Fruit fly (Drosophila melanogaster): ENCODE data around the gene Nup133.

Nup133 gene

DNA sequence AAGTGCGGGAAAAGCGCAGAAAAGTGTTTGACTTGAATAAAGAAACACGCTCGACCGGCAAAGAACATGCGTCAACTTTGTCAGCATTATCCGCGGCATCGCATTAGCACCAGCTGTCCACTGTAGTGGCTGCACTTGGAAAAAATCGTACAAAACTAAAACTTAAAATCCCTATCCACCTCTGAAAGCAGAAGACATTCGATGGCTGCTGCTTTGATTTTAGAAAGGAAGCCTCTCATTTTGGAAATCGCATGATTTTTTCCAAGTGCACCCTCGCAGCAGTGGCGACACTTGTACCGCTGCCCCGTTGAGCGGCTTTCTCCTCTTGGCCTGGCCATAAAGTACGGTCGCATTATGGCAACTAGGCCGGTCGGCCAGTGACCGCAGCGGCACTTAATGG, 26.1 kb upstream of the Nup133 start (continued):
- TF ChIP-seq Atf-2 (GFP tag; optimal IDR thresholded peaks at IDR 0.05) (no peak), CG8765 (GFP tag; IDR thresholded peaks at IDR 0.05) (no peak), lbe (GFP tag; optimal IDR thresholded peaks at IDR 0.05) (no peak), ATbp (GFP tag; optimal IDR thresholded peaks at IDR 0.05) (peak; percentile 66), HLH54F (GFP tag; optimal IDR thresholded peaks at IDR 0.05) (peak; percentile 16), CG7556 (GFP tag; optimal IDR thresholded peaks at IDR 0.05) (peak; percentile 34), CG4328 (GFP tag; optimal IDR thresholded peaks at IDR 0.05) (no peak), Deaf1 (tag; optimal IDR thresholded peaks at IDR 0.05) (no peak), CG9727 (GFP tag; optimal IDR thresholded peaks at IDR 0.05) (peak; percentile 30), CG13123 (GFP tag; optimal IDR thresholded peaks at IDR 0.05) (no peak), lilli (GFP tag; optimal IDR thresholded peaks at IDR 0.05) (peak; percentile 36), Fer2 (tag; optimal IDR thresholded peaks at IDR 0.05) (no peak), Dip3 (GFP tag; optimal IDR thresholded peaks at IDR 0.05) (no peak), CG14965 (GFP tag; optimal IDR thresholded peaks at IDR 0.05; ENCODE audit: borderline replicate concordance) (no peak), CG1233 (GFP tag; optimal IDR thresholded peaks at IDR 0.05) (no peak), CG14050 (GFP tag; IDR thresholded peaks at IDR 0.05) (0 out of 3 replicates have a peak, but pooled peaks have one; percentile 15), CG12155 (GFP tag; optimal IDR thresholded peaks at IDR 0.05) (no peak), ind (GFP tag; optimal IDR thresholded peaks at IDR 0.05) (peak; percentile 51), row (GFP tag; IDR thresholded peaks at IDR 0.05) (peak; percentile 69), pho (GFP tag; optimal IDR thresholded peaks at IDR 0.05) (no peak), grau (tag; optimal IDR thresholded peaks at IDR 0.05) (peak; percentile 35), tna (GFP tag; IDR thresholded peaks at IDR 0.05; ENCODE audit: partially characterized antibody) (no peak), Dfd (GFP tag; optimal IDR thresholded peaks at IDR 0.05) (no peak), pan (optimal IDR thresholded peaks at IDR 0.05) (no peak), pan (GFP tag; optimal IDR thresholded peaks at IDR 0.05 in 1 of 2, IDR thresholded peaks at IDR 0.05 in 1 of 2) (peak in 1 of 2 experiments; percentile 34), CG10543 (GFP tag; optimal IDR thresholded peaks at IDR 0.05) (no peak), shn (GFP tag; optimal IDR thresholded peaks at IDR 0.05) (peak; percentile 21), CG7963 (GFP tag; IDR thresholded peaks at IDR 0.05; ENCODE audit: partially characterized antibody) (no peak), CG1024 (GFP tag; IDR thresholded peaks at IDR 0.05) (peak; percentile 45), zfh2 (GFP tag; optimal IDR thresholded peaks at IDR 0.05) (no peak), her (GFP tag; optimal IDR thresholded peaks at IDR 0.05) (peak; percentile 41), eve (GFP tag; optimal IDR thresholded peaks at IDR 0.05) (peak in 1 of 2 experiments; percentile 5), CG3726 (GFP tag; IDR thresholded peaks at IDR 0.05) (no peak), CG16815 (GFP tag; optimal IDR thresholded peaks at IDR 0.05) (no peak), CG17568 (GFP tag; optimal IDR thresholded peaks at IDR 0.05) (no peak), odd (GFP tag; optimal IDR thresholded peaks at IDR 0.05) (no peak), CG1792 (GFP tag; optimal IDR thresholded peaks at IDR 0.05) (no peak), Bteb2 (GFP tag; optimal IDR thresholded peaks at IDR 0.05) (no peak), Hr78 (GFP tag; optimal IDR thresholded peaks at IDR 0.05) (no peak), Neu2 (GFP tag; optimal IDR thresholded peaks at IDR 0.05; ENCODE audit: borderline replicate concordance) (no peak), CG12219 (GFP tag; optimal IDR thresholded peaks at IDR 0.05) (peak; percentile 31), CG9932 (GFP tag; IDR thresholded peaks at IDR 0.05) (peak; percentile 15; the same call in 1 of the 2 replicates), toy (GFP tag; IDR thresholded peaks at IDR 0.05) (no peak), Elba2 (GFP tag; optimal IDR thresholded peaks at IDR 0.05) (no peak), ro (GFP tag; IDR thresholded peaks at IDR 0.05) (0 out of 2 replicates have a peak, but pooled peaks have one; percentile 13), CG7786 (GFP tag; optimal IDR thresholded peaks at IDR 0.05) (no peak), CG12236 (GFP tag; optimal IDR thresholded peaks at IDR 0.05) (peak; percentile 37), Lim3 (GFP tag; IDR thresholded peaks at IDR 0.05) (no peak), CG2678 (tag; optimal IDR thresholded peaks at IDR 0.05) (peak; percentile 56), pzg (GFP tag; optimal IDR thresholded peaks at IDR 0.05) (no peak), CG6791 (GFP tag; IDR thresholded peaks at IDR 0.05; ENCODE audit: partially characterized antibody) (no peak)
